Worm (Caenorhabditis elegans) whole organism, L4 larva: ENCODE measurements around the gene rps-29.

ENCODE experiments used
- F10B5.3 ChIP-seq: sonication (generic microtip); optimal IDR thresholded peaks from 2 replicates; lab custom pipeline; 2016; ENCODE audit warnings: mild to moderate bottlenecking, missing genetic modification characterization, missing compliant biosample characterization
- F26F4.8 ChIP-seq: fragments of 200-800 bp; sonication (Bioruptor generic); conservative IDR thresholded peaks from 2 replicates; pipeline ENCODE4 v1.3.6; 2022; ENCODE audit warnings: missing genetic modification characterization, missing compliant biosample characterization
- F37D6.2 ChIP-seq: sonication (generic microtip); optimal IDR thresholded peaks from 2 replicates; lab custom pipeline; 2016; ENCODE audit warnings: mild to moderate bottlenecking, missing genetic modification characterization, missing compliant biosample characterization
- T20F7.1 ChIP-seq: fragments of 200-800 bp; sonication (Bioruptor generic); optimal IDR thresholded peaks from 2 replicates; lab custom pipeline; 2018; ENCODE audit warnings: mild to moderate bottlenecking, missing genetic modification characterization, missing compliant biosample characterization
- Y5F2A.4 ChIP-seq: fragments of 200-800 bp; sonication (Bioruptor generic); optimal IDR thresholded peaks from 2 replicates; lab custom pipeline; 2018; ENCODE audit warnings: mild to moderate bottlenecking, missing genetic modification characterization, missing compliant biosample characterization
- ama-1 ChIP-seq: fragments of 150-350 bp; optimal IDR thresholded peaks from 2 replicates; lab custom pipeline; 2014; ENCODE audit warnings: inconsistent platforms, mixed read lengths
- arid-1 ChIP-seq: fragments of 200-800 bp; sonication (Bioruptor generic); conservative IDR thresholded peaks from 2 replicates; pipeline ENCODE4 v1.3.6; 2022; ENCODE audit warnings: missing genetic modification reagents, missing genetic modification characterization, missing compliant biosample characterization
- attf-4 ChIP-seq: sonication (generic microtip); optimal IDR thresholded peaks from 3 replicates; lab custom pipeline; 2017; ENCODE audit warnings: missing biosample characterization, missing genetic modification characterization
- ceh-20 ChIP-seq: fragments of 200-800 bp; sonication (Bioruptor generic); IDR thresholded peaks from 2 replicates; pipeline ENCODE4 v1.3.6; 2022; ENCODE audit warnings: missing genetic modification reagents, missing genetic modification characterization, missing compliant biosample characterization
- ceh-44 ChIP-seq: fragments of 200-800 bp; sonication (Bioruptor generic); IDR thresholded peaks from 2 replicates; pipeline ENCODE4 v1.3.6; 2022; ENCODE audit warnings: missing genetic modification reagents, missing genetic modification characterization, missing compliant biosample characterization
- ceh-82 ChIP-seq: sonication (generic microtip); optimal IDR thresholded peaks from 2 replicates; lab custom pipeline; 2017; ENCODE audit warnings: missing biosample characterization, missing genetic modification characterization
- ces-1 ChIP-seq: fragments of 150-350 bp; sonication (generic microtip); optimal IDR thresholded peaks from 4 replicates; lab custom pipeline; 2014; ENCODE audit warnings: missing biosample characterization, missing genetic modification reagents, missing genetic modification characterization
- ctbp-1 ChIP-seq: fragments of 200-800 bp; sonication (Bioruptor generic); IDR thresholded peaks from 2 replicates; pipeline ENCODE4 v1.3.6; 2022; ENCODE audit warnings: missing genetic modification reagents, missing genetic modification characterization, missing compliant biosample characterization
- daf-16 ChIP-seq, 3 experiments: sonication (generic microtip); optimal IDR thresholded peaks; 2 replicates each; lab custom pipeline; 2016 to 2017; ENCODE audit warnings: missing genetic modification characterization in 3 of 3, missing genetic modification reagents in 3 of 3, mild to moderate bottlenecking in 2 of 3, missing compliant biosample characterization in 2 of 3, missing biosample characterization in 1 of 3, moderate library complexity in 1 of 3
- dmd-8 ChIP-seq: fragments of 200-800 bp; sonication (Bioruptor generic); IDR thresholded peaks from 2 replicates; pipeline ENCODE4 v1.3.6; 2022; ENCODE audit warnings: missing genetic modification characterization, missing compliant biosample characterization
- dpl-1 ChIP-seq: fragments of 150-350 bp; optimal IDR thresholded peaks from 2 replicates; lab custom pipeline; 2014; ENCODE audit warnings: missing biosample characterization, missing genetic modification reagents, missing genetic modification characterization
- egl-43 ChIP-seq: fragments of 200-800 bp; sonication (Bioruptor generic); IDR thresholded peaks from 2 replicates; pipeline ENCODE4 v1.3.6; 2022; ENCODE audit warnings: missing genetic modification reagents, missing genetic modification characterization, missing compliant biosample characterization
- fkh-10 ChIP-seq: fragments of 150-350 bp; optimal IDR thresholded peaks from 2 replicates; lab custom pipeline; 2014; ENCODE audit warnings: missing biosample characterization, missing genetic modification reagents, missing genetic modification characterization
- fos-1 ChIP-seq: fragments of 150-350 bp; optimal IDR thresholded peaks from 2 replicates; lab custom pipeline; 2014; ENCODE audit warnings: missing biosample characterization, missing genetic modification characterization
- gei-8 ChIP-seq: fragments of 200-800 bp; sonication (Bioruptor generic); optimal IDR thresholded peaks from 2 replicates; lab custom pipeline; 2018; ENCODE audit warnings: mild to moderate bottlenecking, missing genetic modification characterization, missing compliant biosample characterization
- hlh-30 ChIP-seq: sonication (generic microtip); optimal IDR thresholded peaks from 2 replicates; lab custom pipeline; 2017; ENCODE audit warnings: antibody characterized with exemption, mild to moderate bottlenecking, missing genetic modification characterization, missing compliant biosample characterization; ENCODE audit not compliant: insufficient read depth
- jun-1 ChIP-seq: fragments of 150-350 bp; optimal IDR thresholded peaks from 2 replicates; lab custom pipeline; 2014; ENCODE audit warnings: missing biosample characterization, missing genetic modification reagents, missing genetic modification characterization
- lim-7 ChIP-seq: fragments of 200-800 bp; sonication (Bioruptor generic); IDR thresholded peaks from 2 replicates; pipeline ENCODE4 v1.3.6; 2022; ENCODE audit warnings: missing genetic modification characterization, missing compliant biosample characterization
- lin-13 ChIP-seq: fragments of 150-350 bp; optimal IDR thresholded peaks from 2 replicates; lab custom pipeline; 2014; ENCODE audit warnings: missing biosample characterization, missing genetic modification reagents, missing genetic modification characterization
- lin-38 ChIP-seq: fragments of 200-800 bp; sonication (Bioruptor generic); IDR thresholded peaks from 2 replicates; pipeline ENCODE4 v1.3.6; 2022; ENCODE audit warnings: missing genetic modification reagents, missing genetic modification characterization, missing compliant biosample characterization
- lin-39 ChIP-seq: fragments of 150-350 bp; optimal IDR thresholded peaks from 2 replicates; lab custom pipeline; 2014; ENCODE audit warnings: missing biosample characterization, missing genetic modification reagents, missing genetic modification characterization
- mdl-1 ChIP-seq, 2 experiments: fragments of 150-350 bp in 1 of 2; sonication (generic microtip) in 1 of 2; optimal IDR thresholded peaks; 2 replicates each; lab custom pipeline; 2014 to 2017; ENCODE audit warnings: missing biosample characterization in 2 of 2, missing genetic modification characterization in 2 of 2
- mdt-29 ChIP-seq: fragments of 200-800 bp; sonication (Bioruptor generic); IDR thresholded peaks from 2 replicates; pipeline ENCODE4 v1.3.6; 2022; ENCODE audit warnings: missing genetic modification reagents, missing genetic modification characterization, missing compliant biosample characterization
- mep-1 ChIP-seq: fragments of 150-350 bp; sonication (generic microtip); optimal IDR thresholded peaks from 3 replicates; lab custom pipeline; 2014; ENCODE audit warnings: missing biosample characterization, missing genetic modification characterization
- mxl-2 ChIP-seq: fragments of 200-800 bp; sonication (Bioruptor generic); conservative IDR thresholded peaks from 2 replicates; pipeline ENCODE4 v1.3.6; 2022; ENCODE audit warnings: missing genetic modification reagents, missing genetic modification characterization, missing compliant biosample characterization
- mxl-3 ChIP-seq: fragments of 200-800 bp; sonication (Bioruptor generic); optimal IDR thresholded peaks from 2 replicates; lab custom pipeline; 2018; ENCODE audit warnings: mild to moderate bottlenecking, missing genetic modification characterization, missing compliant biosample characterization
- nhr-10 ChIP-seq: fragments of 150-350 bp; optimal IDR thresholded peaks from 2 replicates; lab custom pipeline; 2014; ENCODE audit warnings: missing biosample characterization, missing genetic modification characterization
- nhr-102 ChIP-seq: sonication (generic microtip); optimal IDR thresholded peaks from 2 replicates; lab custom pipeline; 2016; ENCODE audit warnings: mild to moderate bottlenecking, missing genetic modification characterization, moderate library complexity, missing compliant biosample characterization
- nhr-25 ChIP-seq: sonication (generic microtip); optimal IDR thresholded peaks from 2 replicates; lab custom pipeline; 2017; ENCODE audit warnings: missing genetic modification characterization, mild to moderate bottlenecking, missing compliant biosample characterization, antibody characterized with exemption, moderate library complexity, borderline replicate concordance; ENCODE audit not compliant: insufficient read depth
- nhr-48 ChIP-seq: sonication (generic microtip); optimal IDR thresholded peaks from 2 replicates; lab custom pipeline; 2016; ENCODE audit warnings: mild to moderate bottlenecking, missing genetic modification characterization, missing compliant biosample characterization
- pha-4 ChIP-seq, 2 experiments: fragments of 150-350 bp in 1 of 2; fragments of 200-800 bp in 1 of 2; sonication (Bioruptor generic) in 1 of 2; IDR thresholded peaks in 1 of 2; optimal IDR thresholded peaks in 1 of 2; 2 replicates each; pipeline versions ENCODE4 v1.3.6 to Lab custom; 2014 to 2022; ENCODE audit warnings: missing genetic modification characterization in 2 of 2, missing genetic modification reagents in 2 of 2, missing biosample characterization in 1 of 2, missing compliant biosample characterization in 1 of 2
- rbr-2 ChIP-seq: sonication (generic microtip); optimal IDR thresholded peaks from 2 replicates; lab custom pipeline; 2016; ENCODE audit warnings: missing genotype, missing genetic modification characterization, missing compliant biosample characterization
- skn-1 ChIP-seq: fragments of 150-350 bp; optimal IDR thresholded peaks from 2 replicates; lab custom pipeline; 2014; ENCODE audit warnings: missing biosample characterization, missing genetic modification characterization
- tag-97 ChIP-seq: fragments of 200-800 bp; sonication (Bioruptor generic); IDR thresholded peaks from 2 replicates; pipeline ENCODE4 v1.3.6; 2022; ENCODE audit warnings: missing genetic modification characterization, missing compliant biosample characterization
- tra-1 ChIP-seq: fragments of 200-800 bp; sonication (Bioruptor generic); IDR thresholded peaks from 2 replicates; pipeline ENCODE4 v1.3.6; 2022; ENCODE audit warnings: missing genetic modification reagents, missing genetic modification characterization, missing compliant biosample characterization
- vab-7 ChIP-seq: fragments of 200-800 bp; sonication (Bioruptor generic); IDR thresholded peaks from 2 replicates; pipeline ENCODE4 v1.3.6; 2022; ENCODE audit warnings: missing genetic modification reagents, missing genetic modification characterization, missing compliant biosample characterization
- zag-1 ChIP-seq: fragments of 150-350 bp; optimal IDR thresholded peaks from 2 replicates; lab custom pipeline; 2014; ENCODE audit warnings: missing biosample characterization, missing genetic modification characterization
- zfp-2 ChIP-seq: sonication (generic microtip); optimal IDR thresholded peaks from 2 replicates; lab custom pipeline; 2016; ENCODE audit warnings: mild to moderate bottlenecking, missing genetic modification characterization, missing compliant biosample characterization
- zfp-3 ChIP-seq: fragments of 200-800 bp; sonication (Bioruptor generic); conservative IDR thresholded peaks from 2 replicates; pipeline ENCODE4 v1.3.6; 2022; ENCODE audit warnings: missing genetic modification reagents, missing genetic modification characterization, missing compliant biosample characterization
- ztf-11 ChIP-seq: fragments of 150-350 bp; optimal IDR thresholded peaks from 2 replicates; lab custom pipeline; 2014; ENCODE audit warnings: missing biosample characterization, missing genetic modification characterization
- ztf-7 ChIP-seq: fragments of 150-350 bp; optimal IDR thresholded peaks from 2 replicates; lab custom pipeline; 2014; ENCODE audit warnings: missing biosample characterization, missing genetic modification characterization

Gene rps-29

ce11 chrIII:832855-833504 is 38.9 kb downstream of the rps-29 start, which contains the start of gene zip-2 (continued):
- TF ChIP-seq dpl-1 (GFP tag; lab: Kevin White, UChicago), result no peak
- TF ChIP-seq ceh-20 (GFP tag; lab: Robert Waterston, UW), result no peak
- no peak for TF ChIP-seq attf-4
- no peak for TF ChIP-seq tag-97 (GFP tag; lab: Robert Waterston, UW)
- TF ChIP-seq ceh-44 (GFP tag; lab: Robert Waterston, UW), result no peak
- TF ChIP-seq daf-16 (GFP tag; optimal IDR thresholded peaks at IDR 0.05; lab: Kevin White, UChicago), result no peak
- TF ChIP-seq daf-16 (tag; optimal IDR thresholded peaks at IDR 0.05; lab: Kevin White, UChicago), result peak; percentile 95
- peak; percentile 50 for TF ChIP-seq nhr-10 (tag; lab: Kevin White, UChicago)
- peak; percentile 7 for TF ChIP-seq ztf-7
- no peak for TF ChIP-seq zfp-2

ce11 chrIII:833711-834442 is 39.8 kb downstream of the rps-29 start:
- TF ChIP-seq F37D6.2 (tag; lab: Kevin White, UChicago) (peak; percentile 32), mdt-29 (GFP tag; lab: Robert Waterston, UW) (0 out of 2 replicates have a peak, but pooled peaks have one; percentile 50), egl-43 (GFP tag; lab: Robert Waterston, UW) (peak; percentile 78), ceh-44 (GFP tag; lab: Robert Waterston, UW) (no peak), ceh-82 (tag; lab: Kevin White, UChicago) (no peak), T20F7.1 (GFP tag; lab: Kevin White, UChicago) (peak; percentile 73), lim-7 (GFP tag; lab: Robert Waterston, UW) (no peak), pha-4 (GFP tag; IDR thresholded peaks at IDR 0.05; lab: Robert Waterston, UW) (peak; percentile 79), pha-4 (tag; optimal IDR thresholded peaks at IDR 0.05; lab: Kevin White, UChicago) (peak; percentile 75), nhr-102 (tag; lab: Kevin White, UChicago) (peak; percentile 76), lin-39 (tag; lab: Kevin White, UChicago) (no peak), ces-1 (no peak), fos-1 (tag; lab: Kevin White, UChicago) (peak; percentile 78), ztf-11 (tag; lab: Kevin White, UChicago) (no peak), fkh-10 (peak; percentile 96), gei-8 (GFP tag; lab: Kevin White, UChicago) (peak; percentile 72), mdl-1 (tag; optimal IDR thresholded peaks at IDR 0.05; lab: Kevin White, UChicago) (peak; percentile 86 to 98), mxl-2 (GFP tag; lab: Robert Waterston, UW) (0 out of 2 replicates have a peak, but pooled peaks have one; percentile 3), skn-1 (tag; lab: Kevin White, UChicago) (no peak), rbr-2 (tag; lab: Kevin White, UChicago) (peak; percentile 85), lin-13 (GFP tag; lab: Kevin White, UChicago) (peak; percentile 78), ctbp-1 (peak; percentile 82), Y5F2A.4 (GFP tag; lab: Kevin White, UChicago) (no peak), tra-1 (GFP tag; lab: Robert Waterston, UW) (peak; percentile 77), hlh-30 (peak; percentile 98), nhr-25 (tag; lab: Kevin White, UChicago) (peak; percentile 92), vab-7 (GFP tag; lab: Robert Waterston, UW) (peak; percentile 50; the same call in 1 of the 2 replicates), nhr-48 (tag; lab: Kevin White, UChicago) (peak; percentile 83), jun-1 (tag; lab: Kevin White, UChicago) (peak; percentile 85), mxl-3 (GFP tag; lab: Kevin White, UChicago) (peak; percentile 99), tag-97 (GFP tag; lab: Robert Waterston, UW) (no peak), zfp-3 (GFP tag; lab: Robert Waterston, UW) (peak; percentile 35; the same call in 1 of the 2 replicates), dmd-8 (GFP tag; lab: Robert Waterston, UW) (no peak), zag-1 (tag; lab: Kevin White, UChicago) (peak; percentile 10), mep-1 (peak; percentile 97), arid-1 (GFP tag; lab: Robert Waterston, UW) (peak; percentile 65; the same call in 1 of the 2 replicates), F26F4.8 (GFP tag; lab: Robert Waterston, UW) (no peak), lin-38 (GFP tag; lab: Robert Waterston, UW) (peak; percentile 70), F10B5.3 (no peak), ama-1 (lab: Kevin White, UChicago) (peak; percentile 97)
